Worm (Caenorhabditis elegans): ENCODE measurements around the gene ugt-65.
A peak's percentile ranks its signal among the peaks of the same experiment; 100 is the strongest.

The ugt-65 gene

DNA sequence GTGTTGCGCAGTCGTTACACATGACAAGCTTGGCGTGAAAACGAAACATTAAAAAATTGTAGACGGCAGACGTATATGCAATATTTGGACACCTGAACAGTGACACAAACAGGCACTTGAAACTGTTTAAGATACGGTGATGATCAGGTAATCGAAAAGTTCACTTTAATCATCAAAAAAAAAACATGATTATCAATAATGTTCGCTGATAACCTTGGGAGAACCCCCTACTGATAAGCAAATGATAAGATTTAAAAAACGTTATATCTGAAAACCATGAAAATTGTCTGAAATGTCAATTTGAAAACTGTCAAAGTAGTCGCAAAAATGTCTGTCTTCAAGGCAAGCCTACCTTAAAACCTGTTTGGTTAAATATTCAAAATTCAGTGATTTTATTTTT lies 20.5 kb upstream of the ugt-65 start (continued):
- no peak for TF ChIP-seq fkh-10 (GFP tag; optimal IDR thresholded peaks at IDR 0.05)

DNA sequence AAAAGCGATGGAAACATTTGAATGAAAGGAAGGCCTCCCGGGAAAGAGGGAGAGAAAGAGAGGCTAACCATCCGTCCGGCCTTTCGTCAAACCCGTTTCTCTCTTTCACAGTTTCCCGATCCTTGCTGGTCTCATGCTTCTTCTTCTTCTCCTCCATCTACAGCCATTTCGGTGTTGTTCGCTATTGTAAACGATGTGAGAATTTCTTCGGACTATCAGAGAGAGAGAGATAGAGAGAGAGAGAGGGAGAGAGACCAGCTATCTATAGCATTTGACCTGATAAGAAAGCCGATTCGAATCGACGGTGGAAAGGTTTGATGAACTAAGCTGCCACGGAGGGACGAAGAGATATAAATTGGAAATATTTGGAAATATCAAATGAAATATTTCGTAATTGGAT lies 17.0 kb upstream of the ugt-65 start:
- TF ChIP-seq hmg-1.1 (GFP tag; IDR thresholded peaks at IDR 0.05) (no peak), nhr-28 (tag; optimal IDR thresholded peaks at IDR 0.05) (peak; percentile 32), hlh-30 (tag; optimal IDR thresholded peaks at IDR 0.05; ENCODE audit: insufficient read depth) (peak; percentile 19), aha-1 (tag) (peak; percentile 95), mxl-3 (GFP tag; optimal IDR thresholded peaks at IDR 0.05) (peak; percentile 55), hlh-11 (tag; optimal IDR thresholded peaks at IDR 0.05) (peak; percentile 40)

DNA sequence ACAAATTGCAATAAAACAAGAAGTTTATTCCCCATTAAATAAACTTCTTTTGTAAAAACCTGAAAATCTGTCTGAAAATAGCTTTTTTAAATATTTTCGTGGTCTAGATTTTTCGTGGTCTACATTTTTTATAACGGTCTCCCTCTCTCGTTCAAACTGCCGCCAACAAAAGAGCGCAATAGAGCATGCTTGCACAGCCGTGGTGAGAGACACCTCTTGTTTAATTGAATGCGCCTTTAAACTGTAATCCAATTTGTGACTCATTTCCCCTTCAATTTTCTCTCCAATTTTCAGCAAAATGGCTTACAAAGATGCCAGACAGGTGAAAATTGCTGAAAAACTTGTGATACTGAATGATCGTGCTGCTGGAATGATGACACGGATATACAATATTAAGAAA lies 16.3 kb upstream of the ugt-65 start, which contains the start of gene gex-3:
TSS of gene gex-3 (plus strand) at position 295 of the 400 bp plus-strand sequence.
- TF ChIP-seq nhr-10 (tag; optimal IDR thresholded peaks at IDR 0.05) = no peak
- TF ChIP-seq skn-1 (tag; optimal IDR thresholded peaks at IDR 0.05) = no peak
- TF ChIP-seq ama-1 (optimal IDR thresholded peaks at IDR 0.05) = no peak
- no peak for TF ChIP-seq pqm-1 (tag; optimal IDR thresholded peaks at IDR 0.05)
- no peak for TF ChIP-seq zip-11 (GFP tag; IDR thresholded peaks at IDR 0.05)
- TF ChIP-seq ceh-32 (tag; optimal IDR thresholded peaks at IDR 0.05; ENCODE audit: poor library complexity) = no peak
- TF ChIP-seq zfp-3 (GFP tag; conservative IDR thresholded peaks at IDR 0.05) = no peak
- no peak for TF ChIP-seq jun-1 (tag; optimal IDR thresholded peaks at IDR 0.05)
- peak; percentile 91 for TF ChIP-seq dpl-1 (GFP tag; optimal IDR thresholded peaks at IDR 0.05)
- no peak for TF ChIP-seq F26F4.8 (GFP tag; conservative IDR thresholded peaks at IDR 0.05)
- TF ChIP-seq ceh-20 (GFP tag; IDR thresholded peaks at IDR 0.05) = no peak
- TF ChIP-seq Y75B8A.6 (GFP tag; IDR thresholded peaks at IDR 0.05) = no peak
- peak; percentile 28 for TF ChIP-seq mxl-3 (GFP tag; optimal IDR thresholded peaks at IDR 0.05)
- TF ChIP-seq ceh-82 (tag; optimal IDR thresholded peaks at IDR 0.05) = no peak
- no peak for TF ChIP-seq F10B5.3 (tag; optimal IDR thresholded peaks at IDR 0.05)
- TF ChIP-seq snpc-1.2 (GFP tag; IDR thresholded peaks at IDR 0.05) = peak; percentile 77
- no peak for TF ChIP-seq attf-4 (tag; optimal IDR thresholded peaks at IDR 0.05)
- no peak for TF ChIP-seq cey-2 (tag; optimal IDR thresholded peaks at IDR 0.05; ENCODE audit: borderline replicate concordance, insufficient read depth)
- TF ChIP-seq lsy-2 (tag; optimal IDR thresholded peaks at IDR 0.05) = peak; percentile 61 to 95
- no peak for TF ChIP-seq egl-43 (GFP tag; IDR thresholded peaks at IDR 0.05)
- TF ChIP-seq daf-19 (GFP tag; conservative IDR thresholded peaks at IDR 0.05) = 0 out of 2 replicates have a peak, but pooled peaks have one; percentile 32
- peak; percentile 54 for TF ChIP-seq rbr-2 (tag; optimal IDR thresholded peaks at IDR 0.05)
- TF ChIP-seq lin-29 (GFP tag; IDR thresholded peaks at IDR 0.05) = no peak
- TF ChIP-seq fos-1 (tag; optimal IDR thresholded peaks at IDR 0.05) = no peak
- TF ChIP-seq lin-38 (GFP tag; IDR thresholded peaks at IDR 0.05) = peak; percentile 97
- no peak for TF ChIP-seq set-16 (GFP tag; IDR thresholded peaks at IDR 0.05)
- TF ChIP-seq nhr-76 (tag; optimal IDR thresholded peaks at IDR 0.05) = no peak
- no peak for TF ChIP-seq mxl-2 (GFP tag; conservative IDR thresholded peaks at IDR 0.05)
- TF ChIP-seq fkh-10 (GFP tag; optimal IDR thresholded peaks at IDR 0.05) = peak; percentile 85
- peak; percentile 87 for TF ChIP-seq lin-13 (GFP tag; optimal IDR thresholded peaks at IDR 0.05)
- TF ChIP-seq zip-2 (tag; optimal IDR thresholded peaks at IDR 0.05) = no peak
- no peak for TF ChIP-seq zfp-2 (tag; optimal IDR thresholded peaks at IDR 0.05)
- no peak for TF ChIP-seq nhr-42 (GFP tag; IDR thresholded peaks at IDR 0.05)
- no peak for TF ChIP-seq mdt-29 (GFP tag; IDR thresholded peaks at IDR 0.05)
- TF ChIP-seq nhr-237 (tag; optimal IDR thresholded peaks at IDR 0.05) = no peak
- TF ChIP-seq mep-1 (tag; optimal IDR thresholded peaks at IDR 0.05) = peak; percentile 81
- TF ChIP-seq nhr-48 (tag; optimal IDR thresholded peaks at IDR 0.05) = no peak
- TF ChIP-seq Y105C5A.15 (GFP tag; IDR thresholded peaks at IDR 0.05) = no peak
- no peak for TF ChIP-seq ZK337.2 (GFP tag; IDR thresholded peaks at IDR 0.05)
- TF ChIP-seq nhr-11 (tag; optimal IDR thresholded peaks at IDR 0.05) = peak; percentile 2
- no peak for TF ChIP-seq pha-4 (GFP tag; IDR thresholded peaks at IDR 0.05)
- TF ChIP-seq pha-4 (tag; optimal IDR thresholded peaks at IDR 0.05) = peak; percentile 69
- TF ChIP-seq nhr-28 (tag; optimal IDR thresholded peaks at IDR 0.05) = peak; percentile 43
- TF ChIP-seq Y5F2A.4 (GFP tag; optimal IDR thresholded peaks at IDR 0.05) = no peak
- peak; percentile 71 for TF ChIP-seq unc-130 (GFP tag; optimal IDR thresholded peaks at IDR 0.05)
